Worm (Caenorhabditis elegans) whole organism, L1 larva: Measurements from ENCODE around the gene F26C11.1.

ENCODE experiments used
- C04F5.9 ChIP-seq: sonication (generic microtip); optimal IDR thresholded peaks from 2 replicates; lab custom pipeline; 2016; ENCODE audit warnings: missing genetic modification characterization, missing compliant biosample characterization
- C34B4.2 ChIP-seq: sonication (generic microtip); optimal IDR thresholded peaks from 2 replicates; lab custom pipeline; 2017; ENCODE audit warnings: mild to moderate bottlenecking, missing genetic modification characterization, missing compliant biosample characterization
- aha-1 ChIP-seq: fragments of 150-350 bp; optimal IDR thresholded peaks from 2 replicates; lab custom pipeline; 2014; ENCODE audit warnings: missing biosample characterization, missing genetic modification characterization
- alr-1 ChIP-seq: fragments of 200-800 bp; sonication (Bioruptor generic); optimal IDR thresholded peaks from 2 replicates; lab custom pipeline; 2018; ENCODE audit warnings: borderline replicate concordance, mild to moderate bottlenecking, missing genetic modification characterization, missing compliant biosample characterization
- ama-1 ChIP-seq: fragments of 150-350 bp; optimal IDR thresholded peaks from 2 replicates; lab custom pipeline; 2014
- blmp-1 ChIP-seq: fragments of 150-350 bp; optimal IDR thresholded peaks from 2 replicates; lab custom pipeline; 2014; ENCODE audit warnings: missing biosample characterization, missing genetic modification characterization
- ceh-82 ChIP-seq, 3 experiments: fragments of 150-350 bp in 1 of 3; sonication (generic microtip) in 2 of 3; optimal IDR thresholded peaks; 2 replicates each; lab custom pipeline; 2014 to 2017; ENCODE audit warnings: missing biosample characterization in 3 of 3, missing genetic modification characterization in 3 of 3
- dpl-1 ChIP-seq, 3 experiments: fragments of 150-350 bp in 2 of 3; sonication (generic microtip) in 1 of 3; optimal IDR thresholded peaks; 2 replicates each; lab custom pipeline; 2014 to 2017; ENCODE audit warnings: missing biosample characterization in 3 of 3, missing genetic modification characterization in 3 of 3, missing genetic modification reagents in 3 of 3
- efl-1 ChIP-seq, 4 experiments: fragments of 150-350 bp; optimal IDR thresholded peaks in 3 of 4; peaks in 1 of 4; 1 replicate in 1 of 4; 2 replicates in 3 of 4; lab custom pipeline; 2014; ENCODE audit warnings: missing biosample characterization in 2 of 4, missing genetic modification characterization in 2 of 4, missing genetic modification reagents in 2 of 4
- efl-3 ChIP-seq: fragments of 200-800 bp; sonication (Bioruptor generic); optimal IDR thresholded peaks from 2 replicates; lab custom pipeline; 2018; ENCODE audit warnings: mild to moderate bottlenecking, missing genetic modification characterization, missing compliant biosample characterization
- egl-13 ChIP-seq: sonication (generic microtip); optimal IDR thresholded peaks from 2 replicates; lab custom pipeline; 2016; ENCODE audit warnings: missing genotype, missing genetic modification reagents, missing genetic modification characterization, missing compliant biosample characterization
- egl-27 ChIP-seq, 2 experiments: fragments of 150-350 bp in 1 of 2; sonication (generic microtip); optimal IDR thresholded peaks; 3 replicates each; lab custom pipeline; 2017 to 2018; ENCODE audit warnings: missing biosample characterization in 2 of 2, missing genetic modification characterization in 2 of 2, missing genetic modification reagents in 2 of 2
- elt-3 ChIP-seq, 6 experiments: fragments of 150-350 bp in 1 of 6; sonication (generic microtip); optimal IDR thresholded peaks; 2 replicates each; lab custom pipeline; 2017 to 2018; ENCODE audit warnings: missing biosample characterization in 6 of 6, missing genetic modification characterization in 6 of 6, inconsistent platforms in 1 of 6
- ets-5 ChIP-seq: fragments of 200-800 bp; sonication (Bioruptor generic); IDR thresholded peaks from 2 replicates; pipeline ENCODE4 v1.3.6; 2022; ENCODE audit warnings: missing genetic modification characterization, missing compliant biosample characterization
- fkh-10 ChIP-seq: sonication (generic microtip); optimal IDR thresholded peaks from 2 replicates; lab custom pipeline; 2017; ENCODE audit warnings: missing biosample characterization, missing genetic modification reagents, missing genetic modification characterization
- fkh-4 ChIP-seq: sonication (generic microtip); optimal IDR thresholded peaks from 2 replicates; lab custom pipeline; 2016; ENCODE audit warnings: missing compliant biosample characterization, missing genetic modification characterization, borderline replicate concordance
- fos-1 ChIP-seq: fragments of 150-350 bp; optimal IDR thresholded peaks from 2 replicates; lab custom pipeline; 2014; ENCODE audit warnings: missing biosample characterization, missing genetic modification characterization
- grh-1 ChIP-seq: fragments of 200-800 bp; sonication (Bioruptor generic); IDR thresholded peaks from 2 replicates; pipeline ENCODE4 v1.3.6; 2022; ENCODE audit warnings: missing genetic modification reagents, missing genetic modification characterization, missing compliant biosample characterization
- hlh-17 ChIP-seq: fragments of 200-800 bp; sonication (Bioruptor generic); optimal IDR thresholded peaks from 2 replicates; lab custom pipeline; 2018; ENCODE audit warnings: missing genetic modification characterization, mild to moderate bottlenecking, missing compliant biosample characterization, moderate library complexity, borderline replicate concordance
- hpl-2 ChIP-seq: fragments of 150-350 bp; optimal IDR thresholded peaks from 2 replicates; lab custom pipeline; 2014; ENCODE audit warnings: missing biosample characterization, missing genetic modification reagents, missing genetic modification characterization
- isw-1 ChIP-seq: fragments of 200-800 bp; sonication (Bioruptor generic); IDR thresholded peaks from 2 replicates; pipeline ENCODE4 v1.3.6; 2022; ENCODE audit warnings: missing genetic modification characterization, missing compliant biosample characterization
- lin-15B ChIP-seq: fragments of 150-350 bp; sonication (generic microtip); optimal IDR thresholded peaks from 3 replicates; lab custom pipeline; 2014; ENCODE audit warnings: missing biosample characterization, missing genetic modification characterization
- lin-39 ChIP-seq: fragments of 150-350 bp; optimal IDR thresholded peaks from 2 replicates; lab custom pipeline; 2014; ENCODE audit warnings: missing biosample characterization, missing genetic modification reagents, missing genetic modification characterization
- mef-2 ChIP-seq: fragments of 150-350 bp; optimal IDR thresholded peaks from 2 replicates; lab custom pipeline; 2014; ENCODE audit warnings: missing biosample characterization, missing genetic modification characterization
- nhr-11 ChIP-seq: fragments of 150-350 bp; optimal IDR thresholded peaks from 2 replicates; lab custom pipeline; 2014; ENCODE audit warnings: missing biosample characterization, missing genetic modification characterization
- nhr-12 ChIP-seq: sonication (generic microtip); optimal IDR thresholded peaks from 2 replicates; lab custom pipeline; 2017; ENCODE audit warnings: missing biosample characterization, missing genetic modification characterization
- nhr-19 ChIP-seq: fragments of 200-800 bp; sonication (Bioruptor generic); conservative IDR thresholded peaks from 2 replicates; pipeline ENCODE4 v1.3.6; 2022; ENCODE audit warnings: missing genetic modification characterization, missing compliant biosample characterization
- nhr-20 ChIP-seq: sonication (generic microtip); optimal IDR thresholded peaks from 2 replicates; lab custom pipeline; 2016; ENCODE audit warnings: mild to moderate bottlenecking, missing genetic modification characterization, missing compliant biosample characterization
- nhr-237 ChIP-seq: fragments of 150-350 bp; optimal IDR thresholded peaks from 2 replicates; lab custom pipeline; 2014; ENCODE audit warnings: missing biosample characterization, missing genetic modification characterization
- nhr-77 ChIP-seq: fragments of 150-350 bp; optimal IDR thresholded peaks from 2 replicates; lab custom pipeline; 2014; ENCODE audit warnings: missing biosample characterization, missing genetic modification characterization
- nhr-84 ChIP-seq: sonication (generic microtip); optimal IDR thresholded peaks from 2 replicates; lab custom pipeline; 2017; ENCODE audit warnings: missing biosample characterization, missing genetic modification characterization
- nhr-85 ChIP-seq: sonication (generic microtip); peaks from one replicate; lab custom pipeline; 2016; ENCODE audit warnings: missing genetic modification characterization, inconsistent platforms, missing compliant biosample characterization
- pag-3 ChIP-seq: sonication (generic microtip); optimal IDR thresholded peaks from 2 replicates; lab custom pipeline; 2017; ENCODE audit warnings: missing genetic modification characterization, mild to moderate bottlenecking, missing compliant biosample characterization, antibody characterized with exemption, borderline replicate concordance; ENCODE audit not compliant: insufficient read depth
- snpc-4 ChIP-seq: fragments of 150-350 bp; optimal IDR thresholded peaks from 2 replicates; lab custom pipeline; 2014; ENCODE audit warnings: missing biosample characterization, missing genetic modification characterization
- sox-4 ChIP-seq: sonication (generic microtip); optimal IDR thresholded peaks from 2 replicates; lab custom pipeline; 2016; ENCODE audit warnings: missing genetic modification characterization, missing compliant biosample characterization
- sup-37 ChIP-seq: fragments of 200-800 bp; sonication (Bioruptor generic); optimal IDR thresholded peaks from 2 replicates; lab custom pipeline; 2018; ENCODE audit warnings: mild to moderate bottlenecking, missing genetic modification characterization, missing compliant biosample characterization
- swsn-7 ChIP-seq: sonication (generic microtip); optimal IDR thresholded peaks from 2 replicates; lab custom pipeline; 2016; ENCODE audit warnings: missing genetic modification characterization, missing compliant biosample characterization
- unc-30 ChIP-seq: sonication (generic microtip); optimal IDR thresholded peaks from 2 replicates; lab custom pipeline; 2017; ENCODE audit warnings: missing biosample characterization, missing genetic modification characterization
- unc-86 ChIP-seq: sonication (generic microtip); optimal IDR thresholded peaks from 2 replicates; lab custom pipeline; 2016; ENCODE audit warnings: missing genetic modification characterization, missing compliant biosample characterization
- vab-15 ChIP-seq: sonication (generic microtip); optimal IDR thresholded peaks from 2 replicates; lab custom pipeline; 2017; ENCODE audit warnings: missing genotype, mild to moderate bottlenecking, missing genetic modification characterization, missing compliant biosample characterization
- ztf-4 ChIP-seq: fragments of 150-350 bp; optimal IDR thresholded peaks from 2 replicates; lab custom pipeline; 2014; ENCODE audit warnings: missing biosample characterization, missing genetic modification characterization

The F26C11.1 gene

DNA sequence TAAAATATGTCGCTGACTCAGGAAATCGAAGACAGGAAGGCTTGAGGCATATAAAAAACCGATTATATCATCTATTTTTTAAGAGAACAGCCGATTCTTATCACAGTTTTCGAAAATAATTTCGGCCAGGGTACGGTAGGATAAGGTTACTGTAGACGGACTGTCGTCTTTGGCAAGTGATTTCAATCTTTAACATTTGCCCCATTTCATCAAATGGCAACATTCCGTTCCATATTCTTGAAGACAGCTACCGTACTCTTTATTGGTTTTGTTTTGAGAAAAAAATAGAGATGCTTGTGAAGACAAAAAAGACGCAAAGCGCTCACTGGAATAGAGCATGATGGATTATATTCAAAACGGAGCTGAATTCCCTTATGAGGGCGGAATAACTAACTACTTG is 4.2 kb downstream of the F26C11.1 start:
- TF ChIP-seq nhr-20 (tag; lab: Kevin White, UChicago) (no peak), aha-1 (tag; lab: Kevin White, UChicago) (no peak), lin-39 (tag; lab: Kevin White, UChicago) (no peak), C04F5.9 (tag; lab: Kevin White, UChicago) (no peak), alr-1 (tag; lab: Kevin White, UChicago) (no peak), elt-3 (tag; optimal IDR thresholded peaks at IDR 0.05; lab: Kevin White, UChicago) (no peak), swsn-7 (tag; lab: Kevin White, UChicago) (no peak)

ce11 chrII:9900276-9900675 is 5.7 kb downstream of the F26C11.1 start, which contains the start of gene unc-4:
TSS of gene unc-4 (minus strand) at chrII:9900376.
- TF ChIP-seq snpc-4 (tag; lab: Kevin White, UChicago): no peak
- TF ChIP-seq ceh-82 (tag; optimal IDR thresholded peaks at IDR 0.05; lab: Kevin White, UChicago): no peak
- no peak for TF ChIP-seq nhr-11 (tag; lab: Kevin White, UChicago)
- no peak for TF ChIP-seq efl-1 (optimal IDR thresholded peaks at IDR 0.05; lab: Kevin White, UChicago)
- TF ChIP-seq efl-1 (GFP tag; optimal IDR thresholded peaks at IDR 0.05 in 1 of 2; lab: Kevin White, UChicago): no peak
- TF ChIP-seq vab-15 (tag; lab: Kevin White, UChicago): no peak
- TF ChIP-seq hlh-17: no peak
- no peak for TF ChIP-seq lin-39 (tag; lab: Kevin White, UChicago)
- TF ChIP-seq nhr-237 (tag; lab: Kevin White, UChicago): no peak
- TF ChIP-seq mef-2 (tag; lab: Kevin White, UChicago): no peak
- no peak for TF ChIP-seq unc-30 (tag; lab: Kevin White, UChicago)
- no peak for TF ChIP-seq ztf-4 (tag; lab: Kevin White, UChicago)
- no peak for TF ChIP-seq hpl-2
- no peak for TF ChIP-seq nhr-77 (tag; lab: Kevin White, UChicago)
- TF ChIP-seq dpl-1 (GFP tag; optimal IDR thresholded peaks at IDR 0.05; lab: Kevin White, UChicago): no peak
- no peak for TF ChIP-seq fos-1

DNA sequence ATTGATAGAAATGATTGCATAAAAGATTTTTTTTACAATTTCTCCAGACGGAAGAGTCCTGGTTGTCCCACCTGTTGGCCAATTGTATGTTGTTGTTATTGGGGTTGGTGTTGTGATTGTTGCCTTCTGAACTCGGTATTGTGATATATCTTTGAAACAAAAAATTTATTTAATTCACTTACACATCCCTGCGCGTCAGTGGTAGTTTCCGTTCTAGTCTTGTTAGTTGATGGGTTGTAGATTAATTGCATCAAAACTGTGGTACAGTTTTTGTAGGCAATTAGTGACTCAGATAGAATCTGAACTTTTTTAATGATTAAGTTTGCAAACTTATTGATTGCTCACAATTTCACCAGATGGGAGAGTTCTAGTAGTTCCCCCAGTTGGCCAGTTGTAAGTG is 9.9 kb downstream of the F26C11.1 start:
- TF ChIP-seq lin-15B (tag; lab: Kevin White, UChicago) (no peak), unc-86 (tag; lab: Kevin White, UChicago) (no peak), sup-37 (GFP tag; lab: Kevin White, UChicago) (no peak), nhr-84 (tag; lab: Kevin White, UChicago) (no peak), efl-1 (optimal IDR thresholded peaks at IDR 0.05; lab: Kevin White, UChicago) (no peak), efl-1 (GFP tag; optimal IDR thresholded peaks at IDR 0.05 in 1 of 2; lab: Kevin White, UChicago) (peak in 1 of 2 experiments; percentile 62), fkh-4 (no peak)
- TF ChIP-seq, all 84 proteins: peak for 1

ce11 chrII:9914999-9915398 is 20.5 kb downstream of the F26C11.1 start, which contains the start of gene F26C11.3:
TSS of gene F26C11.3 (minus strand) at chrII:9915099.
- TF ChIP-seq nhr-85 (tag; lab: Kevin White, UChicago): no peak
- no peak for TF ChIP-seq unc-30 (tag; lab: Kevin White, UChicago)
- no peak for TF ChIP-seq egl-27 (tag; optimal IDR thresholded peaks at IDR 0.05; lab: Kevin White, UChicago)
- no peak for TF ChIP-seq ama-1
- TF ChIP-seq swsn-7 (tag; lab: Kevin White, UChicago): no peak

DNA sequence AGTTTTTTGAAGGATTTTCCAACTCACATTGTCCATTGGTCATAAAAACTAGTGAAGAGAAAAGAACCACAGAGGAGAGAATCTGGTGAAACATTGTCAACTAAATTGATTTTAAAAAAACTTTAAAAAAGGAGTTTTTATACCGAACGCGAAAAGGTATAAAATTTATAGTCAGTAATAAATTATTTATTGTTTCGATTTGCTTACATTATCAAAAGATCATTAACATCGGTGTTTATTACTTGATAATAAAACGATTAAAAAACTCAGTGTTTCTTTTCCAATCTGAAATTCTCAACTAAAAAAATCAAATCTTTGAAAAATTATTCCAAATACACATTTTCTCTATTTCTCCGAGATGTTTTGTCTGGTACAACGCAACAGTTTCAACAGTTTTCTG is 21.6 kb downstream of the F26C11.1 start, which contains the start of gene F26C11.4:
Gene F26C11.4 (minus strand): TSS at position 101 of the 400 bp plus-strand sequence.
- no peak for TF ChIP-seq fkh-10 (GFP tag; lab: Kevin White, UChicago)
- no peak for TF ChIP-seq sox-4 (tag; lab: Kevin White, UChicago)
- no peak for TF ChIP-seq efl-3 (GFP tag; lab: Kevin White, UChicago)
- TF ChIP-seq pag-3 (tag; lab: Kevin White, UChicago): no peak
- TF ChIP-seq aha-1 (tag; lab: Kevin White, UChicago): no peak
- no peak for TF ChIP-seq C34B4.2
- no peak for TF ChIP-seq grh-1 (GFP tag; lab: Robert Waterston, UW)
- TF ChIP-seq egl-13 (tag; lab: Kevin White, UChicago): no peak
- TF ChIP-seq ets-5: no peak
- TF ChIP-seq mef-2 (tag; lab: Kevin White, UChicago): no peak
- no peak for TF ChIP-seq blmp-1 (tag; lab: Kevin White, UChicago)
- TF ChIP-seq nhr-12 (tag; lab: Kevin White, UChicago): no peak
- no peak for TF ChIP-seq lin-15B (tag; lab: Kevin White, UChicago)
- no peak for TF ChIP-seq nhr-237 (tag; lab: Kevin White, UChicago)
- TF ChIP-seq nhr-19 (GFP tag; lab: Robert Waterston, UW): no peak
- no peak for TF ChIP-seq isw-1 (GFP tag; lab: Robert Waterston, UW)
- no peak for TF ChIP-seq hpl-2
